Worm (Caenorhabditis elegans) whole organism, L4 larva: ENCODE measurements around the gene pitp-1.

ENCODE experiments used
- D1046.2 ChIP-seq: fragments of 200-800 bp; sonication (Bioruptor generic); IDR thresholded peaks from 2 replicates; pipeline ENCODE4 v1.3.6; 2022; ENCODE audit warnings: missing genetic modification characterization, missing compliant biosample characterization
- F26F4.8 ChIP-seq: fragments of 200-800 bp; sonication (Bioruptor generic); conservative IDR thresholded peaks from 2 replicates; pipeline ENCODE4 v1.3.6; 2022; ENCODE audit warnings: missing genetic modification characterization, missing compliant biosample characterization
- F44E2.7 ChIP-seq: fragments of 200-800 bp; sonication (Bioruptor generic); IDR thresholded peaks from 2 replicates; pipeline ENCODE4 v2.1.2; 2022; ENCODE audit warnings: missing genetic modification characterization, missing compliant biosample characterization
- T20F7.1 ChIP-seq: fragments of 200-800 bp; sonication (Bioruptor generic); optimal IDR thresholded peaks from 2 replicates; lab custom pipeline; 2018; ENCODE audit warnings: mild to moderate bottlenecking, missing genetic modification characterization, missing compliant biosample characterization
- T26A8.4 ChIP-seq: fragments of 200-800 bp; sonication (Bioruptor generic); IDR thresholded peaks from 2 replicates; pipeline ENCODE4 v1.3.6; 2022; ENCODE audit warnings: missing genetic modification characterization, missing compliant biosample characterization
- arid-1 ChIP-seq: fragments of 200-800 bp; sonication (Bioruptor generic); conservative IDR thresholded peaks from 2 replicates; pipeline ENCODE4 v1.3.6; 2022; ENCODE audit warnings: missing genetic modification reagents, missing genetic modification characterization, missing compliant biosample characterization
- ceh-32 ChIP-seq: sonication (generic microtip); optimal IDR thresholded peaks from 2 replicates; lab custom pipeline; 2016; ENCODE audit warnings: mild to moderate bottlenecking, missing genetic modification characterization, missing compliant biosample characterization; ENCODE audit not compliant: poor library complexity
- ceh-44 ChIP-seq: fragments of 200-800 bp; sonication (Bioruptor generic); IDR thresholded peaks from 2 replicates; pipeline ENCODE4 v1.3.6; 2022; ENCODE audit warnings: missing genetic modification reagents, missing genetic modification characterization, missing compliant biosample characterization
- ceh-82 ChIP-seq: sonication (generic microtip); optimal IDR thresholded peaks from 2 replicates; lab custom pipeline; 2017; ENCODE audit warnings: missing biosample characterization, missing genetic modification characterization
- cey-2 ChIP-seq: sonication (generic microtip); optimal IDR thresholded peaks from 3 replicates; lab custom pipeline; 2017; ENCODE audit warnings: missing genetic modification characterization, mild to moderate bottlenecking, missing compliant biosample characterization, antibody characterized with exemption, borderline replicate concordance; ENCODE audit not compliant: insufficient read depth
- daf-16 ChIP-seq, 3 experiments: sonication (generic microtip); optimal IDR thresholded peaks; 2 replicates each; lab custom pipeline; 2016 to 2017; ENCODE audit warnings: missing genetic modification characterization in 3 of 3, missing genetic modification reagents in 3 of 3, mild to moderate bottlenecking in 2 of 3, missing compliant biosample characterization in 2 of 3, missing biosample characterization in 1 of 3, moderate library complexity in 1 of 3
- dmd-8 ChIP-seq: fragments of 200-800 bp; sonication (Bioruptor generic); IDR thresholded peaks from 2 replicates; pipeline ENCODE4 v1.3.6; 2022; ENCODE audit warnings: missing genetic modification characterization, missing compliant biosample characterization
- dpl-1 ChIP-seq: fragments of 150-350 bp; optimal IDR thresholded peaks from 2 replicates; lab custom pipeline; 2014; ENCODE audit warnings: missing biosample characterization, missing genetic modification reagents, missing genetic modification characterization
- duxl-1 ChIP-seq: sonication (generic microtip); optimal IDR thresholded peaks from 2 replicates; lab custom pipeline; 2016; ENCODE audit warnings: mild to moderate bottlenecking, missing genetic modification characterization, moderate library complexity, missing compliant biosample characterization; ENCODE audit not compliant: poor library complexity
- dve-1 ChIP-seq: sonication (generic microtip); optimal IDR thresholded peaks from 2 replicates; lab custom pipeline; 2017; ENCODE audit warnings: antibody characterized with exemption, mild to moderate bottlenecking, missing genetic modification characterization, missing compliant biosample characterization; ENCODE audit not compliant: insufficient read depth
- fkh-10 ChIP-seq: fragments of 150-350 bp; optimal IDR thresholded peaks from 2 replicates; lab custom pipeline; 2014; ENCODE audit warnings: missing biosample characterization, missing genetic modification reagents, missing genetic modification characterization
- fos-1 ChIP-seq: fragments of 150-350 bp; optimal IDR thresholded peaks from 2 replicates; lab custom pipeline; 2014; ENCODE audit warnings: missing biosample characterization, missing genetic modification characterization
- hif-1 ChIP-seq, 2 experiments: sonication (generic microtip); optimal IDR thresholded peaks; 2 replicates each; lab custom pipeline; 2016 to 2017; ENCODE audit warnings: missing compliant biosample characterization in 2 of 2, missing genetic modification characterization in 2 of 2, missing genetic modification reagents in 2 of 2, missing genotype in 2 of 2, mild to moderate bottlenecking in 1 of 2
- hlh-11 ChIP-seq: fragments of 200-800 bp; sonication (Bioruptor generic); optimal IDR thresholded peaks from 2 replicates; lab custom pipeline; 2018; ENCODE audit warnings: mild to moderate bottlenecking, missing genetic modification characterization, missing compliant biosample characterization
- jun-1 ChIP-seq: fragments of 150-350 bp; optimal IDR thresholded peaks from 2 replicates; lab custom pipeline; 2014; ENCODE audit warnings: missing biosample characterization, missing genetic modification reagents, missing genetic modification characterization
- lin-13 ChIP-seq: fragments of 150-350 bp; optimal IDR thresholded peaks from 2 replicates; lab custom pipeline; 2014; ENCODE audit warnings: missing biosample characterization, missing genetic modification reagents, missing genetic modification characterization
- lin-38 ChIP-seq: fragments of 200-800 bp; sonication (Bioruptor generic); IDR thresholded peaks from 2 replicates; pipeline ENCODE4 v1.3.6; 2022; ENCODE audit warnings: missing genetic modification reagents, missing genetic modification characterization, missing compliant biosample characterization
- lin-39 ChIP-seq: fragments of 150-350 bp; optimal IDR thresholded peaks from 2 replicates; lab custom pipeline; 2014; ENCODE audit warnings: missing biosample characterization, missing genetic modification reagents, missing genetic modification characterization
- lsy-2 ChIP-seq, 2 experiments: fragments of 150-350 bp in 1 of 2; sonication (generic microtip) in 1 of 2; optimal IDR thresholded peaks; 2 replicates each; lab custom pipeline; 2014 to 2017; ENCODE audit warnings: missing biosample characterization in 2 of 2, missing genetic modification characterization in 2 of 2
- madf-5 ChIP-seq, 2 experiments: fragments of 200-800 bp; sonication (Bioruptor generic); IDR thresholded peaks; 2 replicates each; pipeline ENCODE4 v1.3.6; 2022; ENCODE audit warnings: missing compliant biosample characterization in 2 of 2, missing genetic modification characterization in 2 of 2
- mes-2 ChIP-seq: sonication (generic microtip); optimal IDR thresholded peaks from 2 replicates; lab custom pipeline; 2016; ENCODE audit warnings: missing genotype, mild to moderate bottlenecking, missing genetic modification characterization, missing compliant biosample characterization; ENCODE audit not compliant: poor library complexity, severe bottlenecking
- mxl-3 ChIP-seq: fragments of 200-800 bp; sonication (Bioruptor generic); optimal IDR thresholded peaks from 2 replicates; lab custom pipeline; 2018; ENCODE audit warnings: mild to moderate bottlenecking, missing genetic modification characterization, missing compliant biosample characterization
- nhr-10 ChIP-seq: fragments of 150-350 bp; optimal IDR thresholded peaks from 2 replicates; lab custom pipeline; 2014; ENCODE audit warnings: missing biosample characterization, missing genetic modification characterization
- nhr-11 ChIP-seq: fragments of 150-350 bp; optimal IDR thresholded peaks from 2 replicates; lab custom pipeline; 2014; ENCODE audit warnings: missing biosample characterization, missing genetic modification characterization
- nhr-111 ChIP-seq: fragments of 200-800 bp; sonication (Bioruptor generic); optimal IDR thresholded peaks from 2 replicates; lab custom pipeline; 2018; ENCODE audit warnings: mild to moderate bottlenecking, missing genetic modification characterization, missing compliant biosample characterization
- nhr-237 ChIP-seq: sonication (generic microtip); optimal IDR thresholded peaks from 2 replicates; lab custom pipeline; 2017; ENCODE audit warnings: missing biosample characterization, missing genetic modification characterization
- nhr-25 ChIP-seq: sonication (generic microtip); optimal IDR thresholded peaks from 2 replicates; lab custom pipeline; 2017; ENCODE audit warnings: missing genetic modification characterization, mild to moderate bottlenecking, missing compliant biosample characterization, antibody characterized with exemption, moderate library complexity, borderline replicate concordance; ENCODE audit not compliant: insufficient read depth
- nhr-6 ChIP-seq: fragments of 150-350 bp; optimal IDR thresholded peaks from 2 replicates; lab custom pipeline; 2014; ENCODE audit warnings: missing biosample characterization, missing genetic modification characterization
- nhr-77 ChIP-seq: fragments of 150-350 bp; optimal IDR thresholded peaks from 2 replicates; lab custom pipeline; 2014; ENCODE audit warnings: missing biosample characterization, missing genetic modification characterization
- pha-4 ChIP-seq, 2 experiments: fragments of 150-350 bp in 1 of 2; fragments of 200-800 bp in 1 of 2; sonication (Bioruptor generic) in 1 of 2; IDR thresholded peaks in 1 of 2; optimal IDR thresholded peaks in 1 of 2; 2 replicates each; pipeline versions ENCODE4 v1.3.6 to Lab custom; 2014 to 2022; ENCODE audit warnings: missing genetic modification characterization in 2 of 2, missing genetic modification reagents in 2 of 2, missing biosample characterization in 1 of 2, missing compliant biosample characterization in 1 of 2
- pqm-1 ChIP-seq: sonication (generic microtip); optimal IDR thresholded peaks from 2 replicates; lab custom pipeline; 2017; ENCODE audit warnings: missing biosample characterization, missing genetic modification characterization
- rbr-2 ChIP-seq: sonication (generic microtip); optimal IDR thresholded peaks from 2 replicates; lab custom pipeline; 2016; ENCODE audit warnings: missing genotype, missing genetic modification characterization, missing compliant biosample characterization
- sdz-12 ChIP-seq: fragments of 200-800 bp; sonication (Bioruptor generic); optimal IDR thresholded peaks from 2 replicates; lab custom pipeline; 2018; ENCODE audit warnings: mild to moderate bottlenecking, missing genetic modification characterization, missing compliant biosample characterization
- set-16 ChIP-seq: fragments of 200-800 bp; sonication (Bioruptor generic); IDR thresholded peaks from 2 replicates; pipeline ENCODE4 v1.3.6; 2022; ENCODE audit warnings: missing genetic modification reagents, missing genetic modification characterization, missing compliant biosample characterization
- skn-1 ChIP-seq: fragments of 150-350 bp; optimal IDR thresholded peaks from 2 replicates; lab custom pipeline; 2014; ENCODE audit warnings: missing biosample characterization, missing genetic modification characterization
- snpc-4 ChIP-seq: fragments of 150-350 bp; optimal IDR thresholded peaks from 2 replicates; lab custom pipeline; 2014; ENCODE audit warnings: missing biosample characterization, missing genetic modification characterization
- spr-1 ChIP-seq: sonication (generic microtip); optimal IDR thresholded peaks from 2 replicates; lab custom pipeline; 2016; ENCODE audit warnings: mild to moderate bottlenecking, missing genetic modification characterization, missing compliant biosample characterization
- unc-130 ChIP-seq: sonication (generic microtip); optimal IDR thresholded peaks from 2 replicates; lab custom pipeline; 2016; ENCODE audit warnings: missing genetic modification reagents, missing genetic modification characterization, missing compliant biosample characterization
- zfp-3 ChIP-seq: fragments of 200-800 bp; sonication (Bioruptor generic); conservative IDR thresholded peaks from 2 replicates; pipeline ENCODE4 v1.3.6; 2022; ENCODE audit warnings: missing genetic modification reagents, missing genetic modification characterization, missing compliant biosample characterization
- ztf-11 ChIP-seq: fragments of 150-350 bp; optimal IDR thresholded peaks from 2 replicates; lab custom pipeline; 2014; ENCODE audit warnings: missing biosample characterization, missing genetic modification characterization

pitp-1 gene

ce11 chrIII:3505051-3505548 lies 24.5 kb downstream of the pitp-1 start, which contains the start of gene lias-1 (continued):
- TF ChIP-seq arid-1 (GFP tag; lab: Robert Waterston, UW) (peak; percentile 30; the same call in 1 of the 2 replicates), ceh-44 (GFP tag; lab: Robert Waterston, UW) (no peak), ceh-32 (tag; lab: Kevin White, UChicago) (no peak), T26A8.4 (GFP tag; lab: Robert Waterston, UW) (peak; percentile 24; the same call in 1 of the 2 replicates), hlh-11 (tag; lab: Kevin White, UChicago) (peak; percentile 69), set-16 (GFP tag; lab: Robert Waterston, UW) (no peak), spr-1 (peak; percentile 24), lin-13 (GFP tag; lab: Kevin White, UChicago) (peak; percentile 86), jun-1 (tag; lab: Kevin White, UChicago) (no peak), dve-1 (tag; lab: Kevin White, UChicago) (peak; percentile 69), zfp-3 (no peak), nhr-237 (tag; lab: Kevin White, UChicago) (no peak), pha-4 (GFP tag; IDR thresholded peaks at IDR 0.05; lab: Robert Waterston, UW) (no peak), pha-4 (tag; optimal IDR thresholded peaks at IDR 0.05; lab: Kevin White, UChicago) (peak; percentile 33), sdz-12 (GFP tag; lab: Kevin White, UChicago) (no peak), ceh-82 (tag; lab: Kevin White, UChicago) (no peak), D1046.2 (GFP tag; lab: Robert Waterston, UW) (no peak), pqm-1 (tag; lab: Kevin White, UChicago) (no peak), dpl-1 (GFP tag; lab: Kevin White, UChicago) (peak; percentile 84), lin-39 (tag; lab: Kevin White, UChicago) (no peak), skn-1 (no peak), F26F4.8 (GFP tag; lab: Robert Waterston, UW) (no peak), unc-130 (GFP tag; lab: Kevin White, UChicago) (peak; percentile 8), mxl-3 (GFP tag; lab: Kevin White, UChicago) (peak; percentile 79), ztf-11 (tag; lab: Kevin White, UChicago) (no peak), nhr-6 (peak; percentile 73), dmd-8 (GFP tag; lab: Robert Waterston, UW) (no peak), F44E2.7 (GFP tag; lab: Robert Waterston, UW) (no peak), nhr-10 (tag; lab: Kevin White, UChicago) (no peak), nhr-77 (tag; lab: Kevin White, UChicago) (peak; percentile 84), lin-38 (GFP tag; lab: Robert Waterston, UW) (peak; percentile 83), hif-1 (tag; optimal IDR thresholded peaks at IDR 0.05; lab: Kevin White, UChicago) (peak in 1 of 2 experiments; percentile 62), rbr-2 (tag; lab: Kevin White, UChicago) (peak; percentile 60), lsy-2 (tag; optimal IDR thresholded peaks at IDR 0.05; lab: Kevin White, UChicago) (peak; percentile 83 to 98), nhr-111 (GFP tag; lab: Kevin White, UChicago) (no peak), madf-5 (GFP tag; IDR thresholded peaks at IDR 0.05; lab: Robert Waterston, UW) (no peak), nhr-25 (tag; lab: Kevin White, UChicago) (peak; percentile 55), fos-1 (tag; lab: Kevin White, UChicago) (no peak), nhr-11 (peak; percentile 70), snpc-4 (tag; lab: Kevin White, UChicago) (no peak), mes-2 (tag; lab: Kevin White, UChicago) (peak; percentile 90), fkh-10 (GFP tag; lab: Kevin White, UChicago) (peak; percentile 52), T20F7.1 (GFP tag; lab: Kevin White, UChicago) (peak; percentile 76), duxl-1 (tag; lab: Kevin White, UChicago) (peak; percentile 21), daf-16 (GFP tag; optimal IDR thresholded peaks at IDR 0.05; lab: Kevin White, UChicago) (no peak), daf-16 (tag; optimal IDR thresholded peaks at IDR 0.05; lab: Kevin White, UChicago) (peak; percentile 38), cey-2 (tag; lab: Kevin White, UChicago) (no peak)
